Worm (Caenorhabditis elegans) whole organism, early embryonic: ENCODE data around the gene F58H1.5.

Source experiments
- B0310.2 ChIP-seq: sonication (generic microtip); optimal IDR thresholded peaks from 2 replicates; lab custom pipeline; 2016; ENCODE audit warnings: mild to moderate bottlenecking, missing genetic modification characterization, missing compliant biosample characterization
- F13C5.2 ChIP-seq: sonication (generic microtip); optimal IDR thresholded peaks from 2 replicates; lab custom pipeline; 2017; ENCODE audit warnings: mild to moderate bottlenecking, missing genetic modification characterization, inconsistent platforms, missing compliant biosample characterization
- ama-1 ChIP-seq: fragments of 150-350 bp; optimal IDR thresholded peaks from 2 replicates; lab custom pipeline; 2014
- ceh-36 ChIP-seq: sonication (generic microtip); optimal IDR thresholded peaks from 2 replicates; lab custom pipeline; 2016; ENCODE audit warnings: missing genetic modification characterization, inconsistent platforms, missing compliant biosample characterization
- ets-7 ChIP-seq: sonication (generic microtip); optimal IDR thresholded peaks from 2 replicates; lab custom pipeline; 2016; ENCODE audit warnings: missing genotype, missing genetic modification characterization, missing compliant biosample characterization
- flt-1 ChIP-seq: fragments of 200-800 bp; sonication (Bioruptor generic); IDR thresholded peaks from 2 replicates; pipeline ENCODE4 v1.3.6; 2022; ENCODE audit warnings: missing genetic modification characterization, missing compliant biosample characterization
- hmg-4 ChIP-seq: fragments of 200-800 bp; sonication (Bioruptor generic); optimal IDR thresholded peaks from 2 replicates; lab custom pipeline; 2018; ENCODE audit warnings: mild to moderate bottlenecking, missing genetic modification characterization, missing compliant biosample characterization
- pes-1 ChIP-seq: fragments of 200-800 bp; sonication (Bioruptor generic); IDR thresholded peaks from 2 replicates; pipeline ENCODE4 v1.3.6; 2022; ENCODE audit warnings: missing genetic modification reagents, missing genetic modification characterization, missing compliant biosample characterization

DNA sequence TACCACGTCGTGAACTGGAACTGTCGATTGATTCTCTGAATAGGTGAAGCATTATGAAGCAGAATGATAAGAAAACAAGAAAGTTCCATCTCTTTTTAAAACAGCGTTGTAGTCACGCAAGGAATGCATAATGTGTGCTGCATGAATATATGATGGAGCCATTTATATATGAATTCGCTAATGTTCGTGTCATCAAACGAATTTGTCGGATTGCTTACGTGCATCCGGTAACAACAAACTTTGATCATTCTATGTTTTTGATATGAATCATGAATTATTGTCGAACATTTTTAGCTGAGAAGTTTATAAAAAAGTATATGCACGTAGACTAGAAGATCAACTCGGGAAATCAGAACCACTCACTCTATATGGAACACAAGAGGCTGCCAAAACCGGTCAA lies 39.2 kb downstream of the F58H1.5 start:
- TF ChIP-seq ama-1 (lab: Kevin White, UChicago) (no peak), flt-1 (GFP tag; lab: Robert Waterston, UW) (no peak), ceh-36 (tag; lab: Kevin White, UChicago) (no peak), B0310.2 (tag; lab: Kevin White, UChicago) (no peak), ets-7 (tag; lab: Kevin White, UChicago) (no peak), F13C5.2 (tag; lab: Kevin White, UChicago) (no peak), hmg-4 (no peak), pes-1 (GFP tag; lab: Robert Waterston, UW) (no peak)
